Worm (Caenorhabditis elegans) whole organism, L4/young adult: Measurements from ENCODE around the gene srt-22.
"Not testable (repeated sequence)": the region's sequence is repeated elsewhere in the genome, so short reads cannot be mapped to it uniquely, and the experiment has no call there.

Experiments used
- W03F9.2 ChIP-seq: fragments of 150-350 bp; optimal IDR thresholded peaks from 2 replicates; lab custom pipeline; 2014; ENCODE audit warnings: missing biosample characterization, missing genetic modification characterization
- dao-5 ChIP-seq: sonication (generic microtip); optimal IDR thresholded peaks from 2 replicates; lab custom pipeline; 2016; ENCODE audit warnings: missing genotype, missing genetic modification characterization, moderate library complexity, missing compliant biosample characterization

DNA sequence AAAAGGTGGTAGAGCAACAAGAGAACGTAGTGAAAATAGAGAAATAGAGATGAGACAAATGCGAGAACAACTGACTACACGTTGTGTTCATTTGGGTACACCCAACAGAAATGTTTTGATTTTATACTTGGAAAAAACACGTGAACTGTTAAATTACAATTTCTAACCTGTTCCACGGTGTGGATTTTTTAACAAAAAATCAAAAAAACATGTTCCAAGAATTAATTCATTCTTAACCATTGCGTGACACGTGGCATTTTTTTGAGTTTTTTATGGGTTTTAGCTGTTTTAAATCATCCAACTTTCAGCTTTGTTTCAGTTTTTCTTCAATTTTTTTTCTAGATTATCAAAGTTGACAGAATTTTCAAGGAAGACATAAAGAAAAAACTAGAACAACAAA is 45.7 kb upstream of the srt-22 start, which contains the start of gene ech-1.1:
- TF ChIP-seq dao-5, W03F9.2 (tag; lab: Kevin White, UChicago): not testable (repeated sequence)
